Fruit fly (Drosophila melanogaster): ENCODE measurements around the gene CG45075.
A peak's percentile ranks its signal among the peaks of the same experiment; 100 is the strongest.

CG45075 gene

dm6 chr2L:6088371-6089365, 2.5 kb upstream of the CG45075 start (continued):
- TF ChIP-seq zen2 (GFP tag; IDR thresholded peaks at IDR 0.05; ENCODE audit: partially characterized antibody) (peak; percentile 67; the same call in 2 of the 3 replicates), CG15011 (GFP tag; optimal IDR thresholded peaks at IDR 0.05) (no peak), CG10147 (GFP tag; optimal IDR thresholded peaks at IDR 0.05) (no peak), crp (GFP tag; optimal IDR thresholded peaks at IDR 0.05) (peak in 1 of 2 experiments; percentile 1), pum (GFP tag; optimal IDR thresholded peaks at IDR 0.05) (no peak), Fer2 (tag; optimal IDR thresholded peaks at IDR 0.05) (no peak), HLHmδ (GFP tag; optimal IDR thresholded peaks at IDR 0.05) (peak; percentile 69), CG8281 (tag; optimal IDR thresholded peaks at IDR 0.05) (peak; percentile 39), psq (GFP tag; optimal IDR thresholded peaks at IDR 0.05) (no peak), Atf-2 (GFP tag; optimal IDR thresholded peaks at IDR 0.05) (no peak), CG1529 (GFP tag; optimal IDR thresholded peaks at IDR 0.05) (no peak), gcm (GFP tag; optimal IDR thresholded peaks at IDR 0.05) (peak; percentile 57), Antp (GFP tag; optimal IDR thresholded peaks at IDR 0.05) (no peak), Nf-YC (tag; optimal IDR thresholded peaks at IDR 0.05) (peak; percentile 60), Fer1 (GFP tag; optimal IDR thresholded peaks at IDR 0.05) (peak; percentile 30), Deaf1 (tag; optimal IDR thresholded peaks at IDR 0.05) (peak; percentile 90), Ssrp (tag; optimal IDR thresholded peaks at IDR 0.05) (peak; percentile 27), CG14050 (GFP tag; IDR thresholded peaks at IDR 0.05) (no peak; the same call in 2 of the 3 replicates), row (GFP tag; IDR thresholded peaks at IDR 0.05) (peak; percentile 14; the same call in 2 of the 3 replicates), C15 (GFP tag; IDR thresholded peaks at IDR 0.05) (no peak), CG30431 (GFP tag; optimal IDR thresholded peaks at IDR 0.05) (no peak), Rx (GFP tag; IDR thresholded peaks at IDR 0.05) (no peak), CTCF (GFP tag; optimal IDR thresholded peaks at IDR 0.05) (no peak), PHDP (tag; optimal IDR thresholded peaks at IDR 0.05) (peak; percentile 50), danr (GFP tag; IDR thresholded peaks at IDR 0.05) (no peak), CG9609 (GFP tag; optimal IDR thresholded peaks at IDR 0.05) (no peak), crol (GFP tag; IDR thresholded peaks at IDR 0.05) (peak; percentile 88), aop (GFP tag; IDR thresholded peaks at IDR 0.05) (no peak), tap (tag; optimal IDR thresholded peaks at IDR 0.05) (peak; percentile 12), fd3F (GFP tag; optimal IDR thresholded peaks at IDR 0.05) (peak; percentile 3), CG18476 (GFP tag; optimal IDR thresholded peaks at IDR 0.05) (no peak), CG6654 (GFP tag; optimal IDR thresholded peaks at IDR 0.05) (no peak), CG7987 (GFP tag; optimal IDR thresholded peaks at IDR 0.05) (peak; percentile 95), CG18011 (GFP tag; optimal IDR thresholded peaks at IDR 0.05) (no peak), CG31224 (GFP tag; IDR thresholded peaks at IDR 0.05) (no peak), nerfin-1 (tag; optimal IDR thresholded peaks at IDR 0.05) (peak; percentile 76), Six4 (GFP tag; optimal IDR thresholded peaks at IDR 0.05) (no peak), E2f1 (GFP tag; IDR thresholded peaks at IDR 0.05) (no peak), Dref (GFP tag; IDR thresholded peaks at IDR 0.05) (no peak), CG10366 (GFP tag; IDR thresholded peaks at IDR 0.05) (no peak), CG9215 (GFP tag; IDR thresholded peaks at IDR 0.05) (no peak), CG10959 (GFP tag; IDR thresholded peaks at IDR 0.05) (no peak), CG1792 (GFP tag; optimal IDR thresholded peaks at IDR 0.05) (no peak), Side (GFP tag; optimal IDR thresholded peaks at IDR 0.05) (peak; percentile 44), CG32772 (GFP tag; IDR thresholded peaks at IDR 0.05) (no peak), HHEX (GFP tag; optimal IDR thresholded peaks at IDR 0.05) (no peak), CG9876 (GFP tag; optimal IDR thresholded peaks at IDR 0.05) (no peak), Hand (GFP tag; optimal IDR thresholded peaks at IDR 0.05) (peak; percentile 51), CG10565 (GFP tag; optimal IDR thresholded peaks at IDR 0.05) (no peak)

All from whole organism, embryonic.